Worm (Caenorhabditis elegans): Measurements from ENCODE around the gene Y57G11C.51.
"Not testable (repeated sequence)": the region's sequence is repeated elsewhere in the genome, so short reads cannot be mapped to it uniquely, and the experiment has no call there.

Gene Y57G11C.51

DNA sequence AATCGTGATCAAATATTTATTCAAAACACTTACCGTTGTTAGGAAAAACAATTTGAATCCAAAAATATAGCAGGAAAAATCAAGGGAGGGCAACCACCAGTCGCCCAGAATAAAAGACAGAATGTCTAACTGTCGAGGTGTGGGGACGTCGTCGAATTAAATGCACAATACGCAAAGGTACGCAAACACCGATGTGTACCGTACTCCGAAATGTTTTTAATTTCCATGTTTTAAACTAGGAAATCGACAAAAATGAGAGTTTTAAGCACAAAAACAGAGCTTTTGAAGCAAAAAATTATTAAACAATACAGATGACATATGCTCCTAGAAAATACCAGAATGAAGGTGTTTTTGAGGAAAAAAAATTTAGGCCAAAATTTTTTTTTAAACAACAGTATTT is at the start of gene Y57G11C.51:
Gene Y57G11C.51 (minus strand): TSS at position 101 of the 400 bp plus-strand sequence.
- TF ChIP-seq unc-62 (GFP tag; optimal IDR thresholded peaks at IDR 0.05): not testable (repeated sequence)

DNA sequence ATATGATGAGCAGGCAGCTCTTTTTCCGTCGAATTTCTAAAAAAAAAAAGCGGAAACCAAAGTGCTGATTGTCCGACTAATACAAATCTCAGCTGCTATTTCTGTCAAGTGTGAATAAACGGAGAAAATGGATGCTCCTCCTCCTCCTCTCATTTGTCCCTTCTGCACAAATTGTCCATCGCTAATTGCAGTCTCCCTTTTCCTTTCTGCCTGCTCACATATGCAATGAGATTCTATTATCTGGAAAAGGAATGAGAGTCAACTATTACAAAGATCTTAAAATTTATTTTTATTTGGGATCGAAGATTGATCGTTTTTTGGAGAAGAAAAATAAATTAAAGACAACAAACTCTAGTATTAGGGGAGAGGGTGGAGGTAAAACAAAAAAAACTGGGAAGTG is 47.9 kb upstream of the Y57G11C.51 start:
- TF ChIP-seq unc-62 (GFP tag; optimal IDR thresholded peaks at IDR 0.05): no peak

DNA sequence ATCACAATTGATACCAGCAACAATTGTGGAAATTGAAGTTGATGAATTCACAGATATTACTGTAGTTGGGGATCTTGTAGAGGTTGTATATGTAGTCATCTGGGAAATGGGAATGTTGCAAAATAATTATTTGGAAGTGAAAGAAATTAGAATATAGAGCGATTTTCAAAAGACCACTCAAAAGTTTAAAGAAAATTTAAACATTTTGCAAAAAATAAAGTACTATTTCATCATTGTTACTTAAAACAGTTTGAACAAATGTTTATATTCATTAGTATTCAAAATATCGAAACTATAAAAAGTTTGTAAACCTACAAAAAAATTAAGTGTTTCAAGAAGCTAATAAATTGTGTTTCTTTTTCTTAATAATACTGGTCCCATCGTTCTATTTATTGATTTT is 41.9 kb upstream of the Y57G11C.51 start, which contains the start of gene Y57G11C.46:
Gene Y57G11C.46 (minus strand): TSS at position 101 of the 400 bp plus-strand sequence.
- no peak for TF ChIP-seq unc-62 (GFP tag; optimal IDR thresholded peaks at IDR 0.05)

DNA sequence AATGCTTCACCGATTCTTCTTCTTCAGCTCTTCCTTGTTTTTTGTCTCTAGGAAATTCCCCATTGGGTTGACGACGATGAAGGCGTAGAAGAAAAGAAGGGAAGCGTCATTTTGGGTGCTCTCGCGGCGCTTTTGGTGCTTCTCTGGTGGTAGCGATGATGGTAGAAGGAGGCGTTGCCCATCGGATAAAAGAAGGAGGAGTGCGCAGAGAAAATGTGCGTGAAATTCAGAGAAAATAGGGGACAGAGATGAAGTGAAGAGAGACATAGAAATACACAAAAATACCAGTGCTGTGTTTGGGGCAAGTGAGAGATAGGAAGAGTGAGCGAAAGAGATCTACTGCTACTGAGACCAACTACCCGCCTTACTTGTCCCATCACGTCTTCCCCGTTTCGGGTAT is 32.5 kb upstream of the Y57G11C.51 start, which contains the start of gene oig-5:
Gene oig-5 (plus strand): TSS at position 301 of the 400 bp plus-strand sequence.
- no peak for TF ChIP-seq unc-62 (GFP tag; optimal IDR thresholded peaks at IDR 0.05)

DNA sequence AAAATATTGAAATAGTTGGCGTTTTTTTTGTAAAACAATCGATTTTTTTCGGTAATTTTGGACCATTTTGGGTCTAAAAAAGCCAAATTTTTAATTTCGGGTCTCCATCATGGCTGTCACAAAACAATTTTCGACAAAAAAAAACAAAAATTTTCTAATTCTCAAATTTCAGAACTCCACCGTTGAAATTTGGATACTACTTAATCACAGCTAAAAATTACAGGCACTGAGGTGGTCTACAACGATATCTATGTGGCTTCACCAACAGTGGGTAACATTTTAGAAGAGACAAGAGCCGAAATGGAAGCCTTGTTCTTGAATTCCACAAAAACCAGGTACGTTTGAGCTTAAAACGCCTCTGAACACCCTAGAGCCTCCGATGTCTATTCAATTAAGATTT is 28.0 kb upstream of the Y57G11C.51 start, which contains the start of gene Y57G11C.1142:
Gene Y57G11C.1142 (plus strand): TSS at position 301 of the 400 bp plus-strand sequence.
- no peak for TF ChIP-seq unc-62 (GFP tag; optimal IDR thresholded peaks at IDR 0.05)

DNA sequence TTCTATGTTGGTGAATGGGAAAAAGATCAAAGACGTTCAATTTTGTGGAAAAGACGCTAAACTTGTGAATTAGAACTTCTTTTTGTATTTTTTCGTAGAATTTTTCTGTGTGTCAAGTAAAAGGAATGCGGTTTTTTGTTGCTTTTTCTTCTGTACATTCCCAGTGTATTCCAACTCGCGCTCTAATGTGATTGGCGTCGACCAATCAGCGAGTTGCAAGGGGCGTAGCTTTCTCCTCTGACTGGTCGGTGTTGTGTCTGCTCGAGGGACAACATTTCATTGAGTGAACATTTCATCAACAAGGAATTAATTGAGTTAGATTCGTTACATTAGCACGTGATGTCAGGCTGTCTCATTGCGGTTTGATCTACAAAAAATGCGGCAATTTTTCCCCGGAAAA is 26.6 kb upstream of the Y57G11C.51 start:
- no peak for TF ChIP-seq unc-62 (GFP tag; optimal IDR thresholded peaks at IDR 0.05)

DNA sequence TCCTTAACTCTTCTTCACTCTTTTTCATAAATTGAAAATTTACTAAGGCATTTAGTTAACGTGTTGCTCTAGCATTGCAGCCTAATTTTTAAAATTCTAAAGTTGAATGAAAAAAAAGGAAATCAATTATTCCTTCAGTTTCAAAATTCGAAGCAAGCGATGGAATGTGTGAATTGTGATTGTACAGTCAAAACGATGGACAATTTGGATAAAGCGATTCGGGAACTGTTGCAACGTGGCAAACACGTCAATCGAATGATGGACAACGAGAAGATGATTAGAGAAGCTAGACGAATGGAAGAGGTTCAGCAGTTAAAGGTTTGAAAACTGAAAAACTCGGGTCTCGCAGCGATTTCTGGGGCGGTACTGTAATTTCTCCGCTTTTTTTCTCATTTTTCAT is 24.8 kb upstream of the Y57G11C.51 start, which contains the start of gene Y57G11C.14:
Gene Y57G11C.14 (plus strand): TSS at position 126 of the 400 bp plus-strand sequence.
- no peak for TF ChIP-seq unc-62 (GFP tag; optimal IDR thresholded peaks at IDR 0.05)

DNA sequence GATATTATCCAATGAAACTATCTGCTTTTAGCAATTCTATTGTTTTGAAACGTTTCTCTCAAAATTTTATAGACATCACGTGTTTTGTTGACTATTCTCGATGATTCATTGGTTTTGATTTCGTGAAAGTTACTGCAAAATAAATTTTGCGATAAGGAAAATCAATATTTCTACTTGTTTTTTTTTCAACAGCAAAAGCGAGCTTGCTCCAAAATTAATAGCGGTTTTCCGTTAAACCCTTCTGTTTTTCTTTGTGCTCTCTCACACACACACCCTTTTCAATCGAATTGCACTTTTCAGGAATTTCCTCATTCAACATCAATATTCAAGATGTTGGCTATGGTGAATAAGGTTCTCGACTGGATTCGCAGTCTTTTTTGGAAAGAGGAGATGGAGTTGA is 23.5 kb upstream of the Y57G11C.51 start, which contains the start of gene arl-8:
Gene arl-8 (plus strand): TSS at position 301 of the 400 bp plus-strand sequence.
- TF ChIP-seq unc-62 (GFP tag; optimal IDR thresholded peaks at IDR 0.05): no peak

DNA sequence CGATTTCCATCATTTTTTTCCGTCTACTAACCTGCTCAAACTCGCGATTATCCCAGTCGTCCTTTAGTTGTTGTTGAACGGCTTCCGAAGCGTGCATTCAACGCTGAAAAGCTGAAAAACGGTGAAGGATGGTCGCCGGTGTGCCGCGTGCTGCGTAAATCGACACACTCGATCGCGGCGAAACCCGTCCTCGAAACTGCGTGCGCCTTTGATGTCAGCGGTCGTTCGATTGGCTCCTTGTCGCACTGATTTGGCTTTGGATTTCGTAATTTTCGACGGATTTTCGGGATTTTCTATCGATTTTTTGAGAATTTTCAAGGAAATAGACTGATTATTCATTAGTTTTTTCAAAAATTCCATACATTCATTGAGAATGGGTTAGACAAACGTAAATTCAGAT is 23.0 kb upstream of the Y57G11C.51 start, which contains the start of the genes Y57G11C.1147 and nuo-3:
Gene Y57G11C.1147 (minus strand): TSS at position 161 of the 400 bp plus-strand sequence.
Gene nuo-3 (minus strand): TSS at position 191 of the 400 bp plus-strand sequence.
- no peak for TF ChIP-seq unc-62 (GFP tag; optimal IDR thresholded peaks at IDR 0.05)

DNA sequence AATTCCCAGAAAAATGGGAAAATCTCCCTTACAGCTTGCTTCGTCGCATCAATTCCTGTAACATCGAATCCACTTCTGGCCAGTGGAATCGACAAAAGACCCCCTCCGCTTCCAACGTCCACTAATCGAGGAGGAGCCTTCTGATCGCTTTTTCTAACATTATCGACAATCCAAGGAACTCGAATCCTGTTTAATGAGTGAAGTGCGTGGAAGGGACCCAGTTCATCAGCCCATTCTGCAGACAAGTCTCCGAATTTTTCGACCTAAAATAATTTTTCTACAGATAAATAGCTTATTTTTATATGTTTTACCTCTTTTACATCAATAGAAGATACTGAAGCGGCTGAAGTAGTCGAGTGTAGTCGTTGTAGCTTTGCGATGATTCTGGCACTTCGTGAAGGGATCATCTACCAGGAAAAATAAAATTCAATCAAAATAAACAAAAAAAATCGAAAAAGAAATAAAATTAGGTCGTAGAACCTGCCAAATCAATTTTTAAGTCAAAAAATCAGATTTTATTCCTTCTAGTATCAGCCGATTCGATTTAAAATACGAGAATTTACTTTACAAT is 21.6 kb upstream of the Y57G11C.51 start, which contains the start of gene coq-3:
Gene coq-3 (minus strand): TSS at position 407 of the 571 bp plus-strand sequence.
- TF ChIP-seq unc-62 (GFP tag; optimal IDR thresholded peaks at IDR 0.05): no peak

DNA sequence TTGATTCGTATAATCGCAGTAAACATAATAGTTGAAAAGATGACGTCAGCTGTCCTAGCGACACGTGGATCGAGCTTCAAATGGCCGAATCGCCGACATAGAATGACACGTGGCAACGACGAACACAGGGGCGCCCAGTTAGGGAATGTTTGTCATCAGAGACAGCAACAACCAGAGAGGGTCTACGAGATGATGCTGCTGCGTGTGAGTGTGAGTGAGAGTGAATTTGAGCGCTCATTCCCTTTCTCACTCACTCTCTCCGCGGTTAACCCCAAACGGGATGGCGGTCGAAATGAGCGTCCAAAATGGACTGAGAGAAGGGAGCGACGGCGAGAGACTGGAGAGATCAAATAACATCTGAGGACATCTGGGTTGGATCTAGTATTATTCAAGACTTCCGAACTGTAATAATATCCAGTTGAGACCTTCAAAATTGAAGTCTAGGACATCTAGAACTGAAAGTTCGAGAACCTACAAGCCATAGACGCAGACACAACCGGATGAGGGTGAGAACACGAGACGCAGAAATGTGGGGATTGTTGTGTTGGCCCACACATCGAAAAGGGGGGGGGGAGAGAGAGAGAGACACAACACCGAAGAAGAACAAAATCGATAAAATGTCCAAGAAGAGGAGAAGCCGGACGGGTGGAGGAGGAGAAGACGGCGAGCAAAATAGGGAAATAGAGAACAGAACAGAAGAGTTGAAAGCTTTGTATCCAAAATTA is 19.7 kb upstream of the Y57G11C.51 start:
- TF ChIP-seq unc-62 (GFP tag; optimal IDR thresholded peaks at IDR 0.05): no peak

DNA sequence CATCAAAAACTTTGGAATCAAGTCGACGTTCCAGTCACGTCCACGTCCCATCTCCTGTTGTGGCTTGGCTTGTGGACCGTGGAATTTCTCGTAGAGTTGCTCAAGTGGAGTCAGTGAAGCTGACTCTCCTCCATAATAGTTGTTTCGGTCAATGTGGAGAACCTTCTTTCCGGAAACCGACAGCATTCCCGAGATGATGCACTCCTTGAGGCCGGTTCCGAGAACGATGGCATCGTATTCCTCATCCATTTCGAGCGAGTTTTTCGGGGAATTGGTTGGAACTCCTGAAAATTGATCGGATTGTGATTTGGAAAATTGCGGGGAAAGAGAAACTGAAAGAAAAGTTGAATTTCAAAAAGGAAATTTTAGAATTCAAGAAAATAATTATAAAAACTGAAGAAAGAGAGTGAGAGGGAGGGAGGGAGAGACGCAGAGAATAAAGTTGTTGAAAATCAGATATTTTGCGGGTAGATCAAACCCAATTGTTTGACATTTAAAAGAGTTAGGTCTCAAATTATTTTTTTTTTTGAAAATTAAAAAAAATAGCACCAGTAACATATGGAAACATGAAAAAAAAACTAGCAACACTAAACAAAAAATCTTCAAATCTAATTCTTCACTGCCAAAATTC is 18.4 kb upstream of the Y57G11C.51 start, which contains the start of gene gdi-1:
Gene gdi-1 (minus strand): TSS at position 286 of the 631 bp plus-strand sequence.
- TF ChIP-seq unc-62 (GFP tag; optimal IDR thresholded peaks at IDR 0.05): no peak

DNA sequence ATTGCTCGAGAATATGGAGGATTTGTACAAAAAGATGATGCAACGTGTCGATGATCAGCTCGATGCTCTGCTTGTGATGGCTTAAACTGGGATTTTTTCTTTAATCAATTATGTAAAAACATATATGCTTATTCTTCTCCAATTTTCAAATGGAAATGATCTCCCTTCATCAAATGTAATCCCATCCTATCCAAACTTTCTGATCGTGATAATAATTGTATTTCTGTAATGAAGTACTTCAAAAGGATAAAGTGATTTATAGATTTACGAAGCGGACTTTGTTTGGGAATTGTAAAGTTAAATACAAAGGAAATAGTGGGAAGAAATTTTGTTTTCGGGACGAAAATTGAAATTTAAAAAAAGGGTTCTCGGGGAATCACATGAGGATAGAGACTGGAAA is 16.2 kb upstream of the Y57G11C.51 start:
- TF ChIP-seq unc-62 (GFP tag; optimal IDR thresholded peaks at IDR 0.05): no peak

DNA sequence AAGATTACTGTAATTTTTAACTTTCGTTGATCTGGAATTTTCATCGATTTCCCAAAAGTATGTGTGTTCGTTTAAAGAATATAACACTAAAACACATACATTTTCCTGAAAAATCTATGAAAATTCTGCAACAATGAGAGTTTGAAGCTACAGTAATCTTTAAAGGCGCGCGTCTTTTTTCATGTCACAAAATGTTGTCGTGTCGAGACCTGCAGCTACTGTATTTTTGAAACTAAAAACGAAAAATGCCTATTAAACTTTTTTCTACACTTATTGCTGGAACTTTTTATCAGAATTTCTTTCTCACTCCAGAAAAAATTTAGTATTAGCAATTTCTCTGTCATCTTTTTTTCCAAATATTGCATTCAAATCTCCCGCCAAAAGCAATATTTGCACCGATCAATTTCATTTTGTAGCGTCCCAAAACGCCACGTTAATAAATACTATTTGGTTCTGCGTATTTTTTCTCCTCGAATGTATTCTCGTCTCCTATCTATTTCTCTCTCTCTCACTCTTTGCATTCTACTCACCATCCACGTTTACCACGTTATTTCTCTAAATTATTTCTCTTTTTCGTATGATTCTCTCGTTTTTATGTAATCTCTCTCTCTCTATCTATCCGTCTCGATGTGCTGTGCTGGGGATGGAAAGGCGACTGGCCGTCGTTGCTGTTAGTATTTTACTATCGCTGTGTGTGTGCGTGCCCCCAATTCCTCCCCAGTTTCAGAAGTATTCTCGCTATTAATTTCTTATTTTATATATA is 12.2 kb upstream of the Y57G11C.51 start, which contains the start of gene melo-1:
Gene melo-1 (plus strand): TSS at position 658 of the 763 bp plus-strand sequence.
- no peak for TF ChIP-seq unc-62 (GFP tag; optimal IDR thresholded peaks at IDR 0.05)

DNA sequence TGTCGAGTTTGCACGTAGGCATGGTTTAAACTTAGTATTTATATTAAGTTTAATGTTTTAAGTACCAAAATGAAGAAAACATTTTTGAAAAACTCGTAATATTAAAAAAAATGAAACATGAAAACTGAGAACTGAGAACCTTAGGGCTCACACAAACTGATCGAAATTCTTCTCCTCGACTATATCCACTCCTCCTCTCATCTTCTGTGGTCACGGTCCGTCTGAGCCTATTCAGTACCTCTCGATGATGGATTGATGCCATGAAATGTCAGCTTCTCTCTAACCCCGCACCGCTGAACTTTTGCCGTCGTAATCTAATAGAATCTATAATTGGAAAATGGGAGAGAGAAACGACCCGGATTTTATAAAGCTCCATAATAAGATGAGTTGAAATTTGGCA is 10.1 kb upstream of the Y57G11C.51 start, which contains the start of gene nlp-56:
Gene nlp-56 (minus strand): TSS at position 257 of the 400 bp plus-strand sequence.
- TF ChIP-seq unc-62 (GFP tag; optimal IDR thresholded peaks at IDR 0.05): no peak

Data from whole organism, dauer.